Fruit fly (Drosophila melanogaster) whole organism, pupa: ENCODE results near the gene Ziz.
A peak's percentile ranks its signal among the peaks of the same experiment; 100 is the strongest.

Experiments
- CG10348 ChIP-seq: fragments of 200-800 bp; sonication (Bioruptor generic); IDR thresholded peaks from 2 replicates; pipeline ENCODE4 v1.3.6; 2022; ENCODE audit warnings: missing biosample characterization, missing genetic modification characterization
- CG12605 ChIP-seq: fragments of 200-800 bp; sonication (Bioruptor generic); IDR thresholded peaks from 2 replicates; pipeline ENCODE4 v1.3.6; 2022; ENCODE audit warnings: missing biosample characterization, missing genetic modification characterization
- CG13204 ChIP-seq: fragments of 200-800 bp; sonication (Bioruptor generic); optimal IDR thresholded peaks from 2 replicates; lab custom pipeline; 2018; ENCODE audit warnings: missing biosample characterization, mild to moderate bottlenecking, missing genetic modification characterization, moderate library complexity
- CG14655 ChIP-seq: fragments of 200-800 bp; sonication (Bioruptor generic); optimal IDR thresholded peaks from 3 replicates; lab custom pipeline; 2017; ENCODE audit warnings: mild to moderate bottlenecking, missing biosample characterization, missing genetic modification reagents, missing genetic modification characterization
- CG15710 ChIP-seq: fragments of 200-800 bp; sonication (Bioruptor generic); optimal IDR thresholded peaks from 2 replicates; lab custom pipeline; 2018; ENCODE audit warnings: missing biosample characterization, mild to moderate bottlenecking, missing genetic modification characterization, moderate library complexity
- CG17806 ChIP-seq: fragments of 200-800 bp; sonication (Bioruptor generic); optimal IDR thresholded peaks from 2 replicates; lab custom pipeline; 2018; ENCODE audit warnings: missing biosample characterization, mild to moderate bottlenecking, missing genetic modification characterization, moderate library complexity
- CG32121 ChIP-seq: fragments of 200-800 bp; sonication (Bioruptor generic); IDR thresholded peaks from 2 replicates; pipeline ENCODE4 v1.3.6; 2022; ENCODE audit warnings: missing biosample characterization, missing genetic modification characterization
- CG34367 ChIP-seq: fragments of 200-800 bp; sonication (Bioruptor generic); optimal IDR thresholded peaks from 2 replicates; lab custom pipeline; 2018; ENCODE audit warnings: missing biosample characterization, mild to moderate bottlenecking, missing genetic modification characterization
- CG4496 ChIP-seq: fragments of 200-800 bp; sonication (Bioruptor generic); IDR thresholded peaks from 3 replicates; pipeline ENCODE4 v1.3.6; 2022; ENCODE audit warnings: missing biosample characterization, missing genetic modification characterization
- CG8159 ChIP-seq: fragments of 200-800 bp; sonication (Bioruptor generic); optimal IDR thresholded peaks from 3 replicates; lab custom pipeline; 2018; ENCODE audit warnings: missing biosample characterization, mild to moderate bottlenecking, missing genetic modification characterization, moderate library complexity
- CG8301 ChIP-seq: fragments of 200-800 bp; sonication (Bioruptor generic); optimal IDR thresholded peaks from 2 replicates; lab custom pipeline; 2018; ENCODE audit warnings: missing biosample characterization, mild to moderate bottlenecking, missing genetic modification characterization
- CG9948 ChIP-seq: fragments of 200-800 bp; sonication (Bioruptor generic); optimal IDR thresholded peaks from 2 replicates; lab custom pipeline; 2018; ENCODE audit warnings: missing biosample characterization, mild to moderate bottlenecking, missing genetic modification characterization, moderate library complexity
- D1 ChIP-seq: fragments of 200-800 bp; sonication (Bioruptor generic); optimal IDR thresholded peaks from 2 replicates; lab custom pipeline; 2018; ENCODE audit warnings: missing biosample characterization, mild to moderate bottlenecking, missing genetic modification characterization, moderate library complexity
- EcR ChIP-seq: fragments of 200-800 bp; sonication (Bioruptor generic); optimal IDR thresholded peaks from 3 replicates; lab custom pipeline; 2019; ENCODE audit warnings: missing biosample characterization, missing genetic modification characterization, mild to moderate bottlenecking, moderate library complexity, missing genetic modification reagents
- Ets98B ChIP-seq: fragments of 200-800 bp; sonication (Bioruptor generic); IDR thresholded peaks from 2 replicates; pipeline ENCODE4 v1.3.6; 2022; ENCODE audit warnings: missing biosample characterization, missing genetic modification characterization
- Pif1A ChIP-seq: fragments of 200-800 bp; sonication (Bioruptor generic); optimal IDR thresholded peaks from 3 replicates; lab custom pipeline; 2016; ENCODE audit warnings: missing biosample characterization, missing genetic modification characterization
- Pif1B ChIP-seq: fragments of 200-800 bp; sonication (Bioruptor generic); optimal IDR thresholded peaks from 3 replicates; lab custom pipeline; 2016; ENCODE audit warnings: missing biosample characterization, missing genetic modification characterization
- Snoo ChIP-seq: fragments of 200-800 bp; sonication (Bioruptor generic); optimal IDR thresholded peaks from 3 replicates; lab custom pipeline; 2017; ENCODE audit warnings: missing biosample characterization, mild to moderate bottlenecking, missing genetic modification characterization, inconsistent platforms
- fd96Ca ChIP-seq: fragments of 200-800 bp; sonication (Bioruptor generic); IDR thresholded peaks from 3 replicates; pipeline ENCODE4 v1.3.6; 2022; ENCODE audit warnings: missing biosample characterization, missing genetic modification characterization
- gl ChIP-seq: fragments of 200-800 bp; sonication (Bioruptor generic); optimal IDR thresholded peaks from 2 replicates; lab custom pipeline; 2018; ENCODE audit warnings: missing biosample characterization, mild to moderate bottlenecking, missing genetic modification characterization
- rn ChIP-seq: fragments of 200-800 bp; sonication (Bioruptor generic); IDR thresholded peaks from 2 replicates; pipeline ENCODE4 v1.3.6; 2022; ENCODE audit warnings: missing biosample characterization, missing genetic modification characterization

Gene Ziz

dm6 chr2L:7423333-7423895 is 72.7 kb downstream of the Ziz start:
- TF ChIP-seq CG12605 (GFP tag; lab: Robert Waterston, UW) (peak; percentile 75), CG14655 (GFP tag; lab: Kevin White, UChicago) (peak; percentile 60), Snoo (tag; lab: Kevin White, UChicago) (peak; percentile 73), CG8159 (tag; lab: Kevin White, UChicago) (peak; percentile 75), CG13204 (GFP tag; lab: Kevin White, UChicago) (peak; percentile 72), CG10348 (GFP tag; lab: Robert Waterston, UW) (0 out of 2 replicates have a peak, but pooled peaks have one; percentile 33), fd96Ca (GFP tag; lab: Robert Waterston, UW) (peak; percentile 86), CG4496 (GFP tag; lab: Robert Waterston, UW) (peak; percentile 91), CG17806 (tag; lab: Kevin White, UChicago) (peak; percentile 67), D1 (peak; percentile 35), EcR (GFP tag; lab: Kevin White, UChicago) (peak; percentile 85), CG32121 (peak; percentile 86), CG9948 (tag; lab: Kevin White, UChicago) (peak; percentile 63), Pif1B (GFP tag; lab: Kevin White, UChicago) (peak; percentile 60), CG15710 (tag; lab: Kevin White, UChicago) (peak; percentile 84), CG34367 (tag; lab: Kevin White, UChicago) (peak; percentile 58), CG8301 (peak; percentile 73), Ets98B (GFP tag; lab: Robert Waterston, UW) (peak; percentile 92), gl (peak; percentile 73), rn (GFP tag; lab: Robert Waterston, UW) (peak; percentile 45; the same call in 1 of the 2 replicates), Pif1A (GFP tag; lab: Kevin White, UChicago) (peak; percentile 71)
